Worm (Caenorhabditis elegans): Measurements from ENCODE around the gene mig-2.

mig-2 gene

DNA sequence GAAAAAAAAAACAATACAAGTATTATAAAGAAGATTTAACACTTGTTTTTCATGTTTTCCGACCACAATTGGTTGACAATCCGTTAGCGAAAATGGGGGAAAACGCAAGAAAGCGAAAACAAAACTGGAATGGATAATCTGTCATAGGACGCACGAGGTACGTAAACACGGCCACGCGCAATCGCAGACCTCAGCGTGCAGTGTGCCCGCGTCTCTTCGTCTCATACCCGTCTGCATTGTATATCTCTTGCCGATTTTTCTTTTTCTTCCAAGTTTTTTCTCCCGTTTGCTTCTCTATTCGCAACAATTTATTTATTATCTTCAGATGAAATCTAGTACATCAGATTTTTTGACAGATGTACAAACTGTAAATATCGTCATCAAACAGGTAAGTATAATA is 15.3 kb downstream of the mig-2 start, which contains the start of gene trpp-9 (continued):
- TF ChIP-seq lin-14 (GFP tag; optimal IDR thresholded peaks at IDR 0.05) (peak; percentile 80), sox-4 (tag; optimal IDR thresholded peaks at IDR 0.05) (no peak), nhr-85 (tag) (peak; percentile 87), rnt-1 (tag; optimal IDR thresholded peaks at IDR 0.05) (peak; percentile 57), blmp-1 (tag; optimal IDR thresholded peaks at IDR 0.05) (peak; percentile 98), skn-1 (tag; optimal IDR thresholded peaks at IDR 0.05) (peak; percentile 19), ztf-4 (tag; optimal IDR thresholded peaks at IDR 0.05) (peak; percentile 69), hlh-4 (tag; optimal IDR thresholded peaks at IDR 0.05) (no peak), snpc-4 (tag; optimal IDR thresholded peaks at IDR 0.05) (no peak), ceh-88 (GFP tag; IDR thresholded peaks at IDR 0.05) (no peak), irx-1 (tag; optimal IDR thresholded peaks at IDR 0.05) (peak; percentile 32), ceh-8 (GFP tag; optimal IDR thresholded peaks at IDR 0.05) (no peak), ceh-82 (tag; optimal IDR thresholded peaks at IDR 0.05) (peak in 2 of 3 experiments; percentile 28 to 71), aha-1 (tag; optimal IDR thresholded peaks at IDR 0.05) (no peak), tlp-1 (tag; optimal IDR thresholded peaks at IDR 0.05) (no peak), pax-3 (tag; optimal IDR thresholded peaks at IDR 0.05) (no peak), nhr-19 (GFP tag; conservative IDR thresholded peaks at IDR 0.05) (no peak; the same call in 1 of the 2 replicates), nhr-28 (tag; optimal IDR thresholded peaks at IDR 0.05) (no peak), C04F5.9 (tag; optimal IDR thresholded peaks at IDR 0.05) (no peak), vab-15 (tag; optimal IDR thresholded peaks at IDR 0.05) (no peak), sptf-1 (tag; optimal IDR thresholded peaks at IDR 0.05) (no peak), pag-3 (tag; optimal IDR thresholded peaks at IDR 0.05; ENCODE audit: borderline replicate concordance, insufficient read depth) (no peak), Y116A8C.19 (tag; optimal IDR thresholded peaks at IDR 0.05; ENCODE audit: borderline replicate concordance) (no peak), ztf-11 (tag; optimal IDR thresholded peaks at IDR 0.05) (no peak), nhr-76 (tag; optimal IDR thresholded peaks at IDR 0.05) (no peak), C16A3.4 (tag; optimal IDR thresholded peaks at IDR 0.05) (peak; percentile 55), hpl-2 (GFP tag; optimal IDR thresholded peaks at IDR 0.05) (no peak), mab-9 (GFP tag; IDR thresholded peaks at IDR 0.05) (no peak), egl-27 (tag; optimal IDR thresholded peaks at IDR 0.05) (no peak), fkh-8 (tag; optimal IDR thresholded peaks at IDR 0.05) (no peak), ceh-90 (tag; optimal IDR thresholded peaks at IDR 0.05) (no peak), lin-39 (tag; optimal IDR thresholded peaks at IDR 0.05) (no peak), nhr-12 (tag; optimal IDR thresholded peaks at IDR 0.05) (no peak), mdl-1 (tag; optimal IDR thresholded peaks at IDR 0.05) (peak in 1 of 2 experiments; percentile 74), ets-5 (GFP tag; IDR thresholded peaks at IDR 0.05) (no peak), lir-3 (tag; optimal IDR thresholded peaks at IDR 0.05; ENCODE audit: poor library complexity) (no peak), ceh-63 (GFP tag; optimal IDR thresholded peaks at IDR 0.05) (no peak), jun-1 (tag; optimal IDR thresholded peaks at IDR 0.05) (no peak), nhr-237 (tag; optimal IDR thresholded peaks at IDR 0.05) (no peak), F16B12.6 (tag; optimal IDR thresholded peaks at IDR 0.05) (peak; percentile 90), ama-1 (optimal IDR thresholded peaks at IDR 0.05) (no peak), elt-2 (tag; optimal IDR thresholded peaks at IDR 0.05) (no peak), mep-1 (tag; optimal IDR thresholded peaks at IDR 0.05) (peak; percentile 67), nhr-77 (tag; optimal IDR thresholded peaks at IDR 0.05) (no peak), nhr-84 (tag; optimal IDR thresholded peaks at IDR 0.05) (no peak), grh-1 (GFP tag; IDR thresholded peaks at IDR 0.05) (no peak), unc-98 (GFP tag; IDR thresholded peaks at IDR 0.05) (no peak), nhr-11 (tag; optimal IDR thresholded peaks at IDR 0.05) (no peak), mef-2 (tag; optimal IDR thresholded peaks at IDR 0.05) (no peak)

Data from whole organism, L1 larva.